Fruit fly (Drosophila melanogaster) whole organism, embryonic: ENCODE measurements around the gene PPP4R2r.

Source experiments
- Aef1 ChIP-seq: fragments of 200-800 bp; sonication (Bioruptor generic); IDR thresholded peaks from 3 replicates; pipeline ENCODE4 v1.3.6; 2022; ENCODE audit warnings: missing biosample characterization, missing genetic modification characterization
- Atf3 ChIP-seq: fragments of 200-800 bp; sonication (Bioruptor generic); optimal IDR thresholded peaks from 3 replicates; lab custom pipeline; 2016; ENCODE audit warnings: missing biosample characterization, missing genetic modification characterization
- CG10267 ChIP-seq: fragments of 200-800 bp; sonication (Bioruptor generic); optimal IDR thresholded peaks from 2 replicates; lab custom pipeline; 2018; ENCODE audit warnings: missing biosample characterization, mild to moderate bottlenecking, missing genetic modification characterization, moderate library complexity
- CG10543 ChIP-seq: fragments of 200-800 bp; sonication (Bioruptor generic); optimal IDR thresholded peaks from 3 replicates; lab custom pipeline; 2017; ENCODE audit warnings: missing biosample characterization, mild to moderate bottlenecking, missing genetic modification characterization, moderate library complexity
- CG11560 ChIP-seq: fragments of 200-800 bp; sonication (Bioruptor generic); IDR thresholded peaks from 3 replicates; pipeline ENCODE4 v1.3.6; 2022; ENCODE audit warnings: missing biosample characterization, missing genetic modification characterization
- CG11723 ChIP-seq: fragments of 200-800 bp; sonication (Bioruptor generic); optimal IDR thresholded peaks from 2 replicates; lab custom pipeline; 2017; ENCODE audit warnings: missing biosample characterization, mild to moderate bottlenecking, missing genetic modification characterization
- CG12299 ChIP-seq: fragments of 200-800 bp; sonication (Bioruptor generic); optimal IDR thresholded peaks from 2 replicates; lab custom pipeline; 2018; ENCODE audit warnings: missing biosample characterization, mild to moderate bottlenecking, missing genetic modification characterization
- CG1233 ChIP-seq: fragments of 200-800 bp; sonication (Bioruptor generic); optimal IDR thresholded peaks from 4 replicates; lab custom pipeline; 2018; ENCODE audit warnings: missing biosample characterization, mild to moderate bottlenecking, missing genetic modification characterization
- CG12942 ChIP-seq: fragments of 200-800 bp; sonication (Bioruptor generic); optimal IDR thresholded peaks from 3 replicates; lab custom pipeline; 2016; ENCODE audit warnings: missing biosample characterization, missing genetic modification characterization
- CG13775 ChIP-seq: fragments of 200-800 bp; sonication (Bioruptor generic); optimal IDR thresholded peaks from 3 replicates; lab custom pipeline; 2017; ENCODE audit warnings: missing biosample characterization, mild to moderate bottlenecking, missing genetic modification characterization
- CG15269 ChIP-seq: fragments of 200-800 bp; sonication (Bioruptor generic); optimal IDR thresholded peaks from 2 replicates; lab custom pipeline; 2018; ENCODE audit warnings: missing biosample characterization, mild to moderate bottlenecking, missing genetic modification characterization, moderate library complexity
- CG16815 ChIP-seq: fragments of 200-800 bp; sonication (Bioruptor generic); optimal IDR thresholded peaks from 3 replicates; lab custom pipeline; 2017; ENCODE audit warnings: missing biosample characterization, mild to moderate bottlenecking, missing genetic modification characterization
- CG16863 ChIP-seq: fragments of 200-800 bp; sonication (Bioruptor generic); optimal IDR thresholded peaks from 3 replicates; lab custom pipeline; 2016; ENCODE audit warnings: missing biosample characterization, missing genetic modification characterization
- CG17328 ChIP-seq: fragments of 200-800 bp; sonication (Bioruptor generic); IDR thresholded peaks from 2 replicates; pipeline ENCODE4 v1.3.6; 2022; ENCODE audit warnings: missing biosample characterization, missing genetic modification characterization
- CG17361 ChIP-seq: fragments of 200-800 bp; sonication (Bioruptor generic); IDR thresholded peaks from 3 replicates; pipeline ENCODE4 v1.3.6; 2022; ENCODE audit warnings: missing biosample characterization, missing genetic modification characterization
- CG18619 ChIP-seq: fragments of 200-800 bp; sonication (Bioruptor generic); optimal IDR thresholded peaks from 3 replicates; lab custom pipeline; 2017; ENCODE audit warnings: missing biosample characterization, mild to moderate bottlenecking, missing genetic modification characterization
- CG2875 ChIP-seq: fragments of 200-800 bp; sonication (Bioruptor generic); optimal IDR thresholded peaks from 2 replicates; lab custom pipeline; 2017; ENCODE audit warnings: missing biosample characterization, mild to moderate bottlenecking, missing genetic modification characterization, missing genetic modification reagents
- CG3838 ChIP-seq: fragments of 200-800 bp; sonication (Bioruptor generic); optimal IDR thresholded peaks from 3 replicates; lab custom pipeline; 2016; ENCODE audit warnings: missing biosample characterization, missing genetic modification characterization
- CG8359 ChIP-seq: fragments of 200-800 bp; sonication (Bioruptor generic); optimal IDR thresholded peaks from 2 replicates; lab custom pipeline; 2017; ENCODE audit warnings: missing biosample characterization, mild to moderate bottlenecking, missing genetic modification characterization, borderline replicate concordance
- Deaf1 ChIP-seq: fragments of 200-800 bp; optimal IDR thresholded peaks from 3 replicates; lab custom pipeline; 2019; ENCODE audit warnings: missing biosample characterization, mild to moderate bottlenecking, missing genetic modification characterization, moderate library complexity
- Dfd ChIP-seq, 2 experiments: fragments of >200 bp; optimal IDR thresholded peaks; 2 replicates each; lab custom pipeline; 2017; ENCODE audit warnings: missing biosample characterization in 2 of 2, missing genetic modification characterization in 2 of 2
- Dip3 ChIP-seq: fragments of 200-800 bp; sonication (Bioruptor generic); optimal IDR thresholded peaks from 3 replicates; lab custom pipeline; 2016; ENCODE audit warnings: missing biosample characterization, missing genetic modification characterization
- Ets97D ChIP-seq: fragments of 200-800 bp; sonication (Bioruptor generic); optimal IDR thresholded peaks from 3 replicates; lab custom pipeline; 2016; ENCODE audit warnings: missing biosample characterization, missing genetic modification characterization
- Hmx ChIP-seq: fragments of 200-800 bp; sonication (Bioruptor generic); optimal IDR thresholded peaks from 2 replicates; lab custom pipeline; 2016; ENCODE audit warnings: missing biosample characterization, missing genetic modification characterization
- Hr51 ChIP-seq, 2 experiments: fragments of 200-800 bp; sonication (Bioruptor generic); optimal IDR thresholded peaks; 2 replicates in 1 of 2; 3 replicates in 1 of 2; lab custom pipeline; 2016 to 2018; ENCODE audit warnings: missing biosample characterization in 2 of 2, missing genetic modification characterization in 2 of 2, mild to moderate bottlenecking in 1 of 2, moderate library complexity in 1 of 2
- Hr78 ChIP-seq, 2 experiments: fragments of 200-800 bp in 1 of 2; fragments of >200 bp in 1 of 2; sonication (Bioruptor generic) in 1 of 2; optimal IDR thresholded peaks; 2 replicates each; lab custom pipeline; 2017 to 2019; ENCODE audit warnings: missing biosample characterization in 2 of 2, missing genetic modification characterization in 2 of 2, mild to moderate bottlenecking in 1 of 2, moderate library complexity in 1 of 2
- Lhr ChIP-seq: fragments of 200-800 bp; sonication (Bioruptor generic); optimal IDR thresholded peaks from 3 replicates; lab custom pipeline; 2017; ENCODE audit warnings: mild to moderate bottlenecking, missing biosample characterization, missing genetic modification reagents, missing genetic modification characterization
- NC2α ChIP-seq: fragments of 200-800 bp; sonication (Bioruptor generic); optimal IDR thresholded peaks from 2 replicates; lab custom pipeline; 2016; ENCODE audit warnings: missing biosample characterization, missing genetic modification characterization
- PHDP ChIP-seq: fragments of 200-800 bp; sonication (Bioruptor generic); optimal IDR thresholded peaks from 3 replicates; lab custom pipeline; 2018; ENCODE audit warnings: missing biosample characterization, mild to moderate bottlenecking, missing genetic modification characterization, moderate library complexity
- Pdp1 ChIP-seq, 2 experiments: fragments of 200-800 bp; sonication (Bioruptor generic); optimal IDR thresholded peaks; 3 replicates each; lab custom pipeline; 2016; ENCODE audit warnings: missing biosample characterization in 2 of 2, missing genetic modification characterization in 2 of 2, mild to moderate bottlenecking in 1 of 2, moderate library complexity in 1 of 2
- Side ChIP-seq: fragments of 200-800 bp; sonication (Bioruptor generic); optimal IDR thresholded peaks from 2 replicates; lab custom pipeline; 2016; ENCODE audit warnings: missing biosample characterization, missing genetic modification characterization
- Sox102F ChIP-seq: fragments of 200-800 bp; sonication (Bioruptor generic); optimal IDR thresholded peaks from 2 replicates; lab custom pipeline; 2018; ENCODE audit warnings: missing biosample characterization, mild to moderate bottlenecking, missing genetic modification characterization, moderate library complexity
- ash1 ChIP-seq: fragments of 200-800 bp; sonication (Bioruptor generic); optimal IDR thresholded peaks from 2 replicates; lab custom pipeline; 2018; ENCODE audit warnings: missing biosample characterization, mild to moderate bottlenecking, missing genetic modification characterization
- btn ChIP-seq: fragments of 200-800 bp; sonication (Bioruptor generic); optimal IDR thresholded peaks from 2 replicates; lab custom pipeline; 2016; ENCODE audit warnings: missing biosample characterization, missing genetic modification characterization
- chm ChIP-seq: fragments of 200-800 bp; sonication (Bioruptor generic); IDR thresholded peaks from 2 replicates; pipeline ENCODE4 v1.3.6; 2022; ENCODE audit warnings: missing biosample characterization, missing genetic modification characterization
- dan ChIP-seq: fragments of 200-800 bp; sonication (Bioruptor generic); IDR thresholded peaks from 2 replicates; pipeline ENCODE4 v1.3.6; 2022; ENCODE audit warnings: missing biosample characterization, missing genetic modification characterization
- ems ChIP-seq: fragments of 200-800 bp; sonication (Bioruptor generic); optimal IDR thresholded peaks from 3 replicates; lab custom pipeline; 2016; ENCODE audit warnings: missing biosample characterization, missing genetic modification characterization
- her ChIP-seq: fragments of 200-800 bp; sonication (Bioruptor generic); optimal IDR thresholded peaks from 2 replicates; lab custom pipeline; 2016; ENCODE audit warnings: missing biosample characterization, missing genetic modification characterization
- ken ChIP-seq: fragments of 200-800 bp; sonication (Bioruptor generic); IDR thresholded peaks from 3 replicates; pipeline ENCODE4 v1.3.6; 2022; ENCODE audit warnings: missing biosample characterization, missing genetic modification characterization
- lbe ChIP-seq: fragments of 200-800 bp; sonication (Bioruptor generic); optimal IDR thresholded peaks from 2 replicates; lab custom pipeline; 2016; ENCODE audit warnings: missing biosample characterization, mild to moderate bottlenecking, missing genetic modification characterization
- luna ChIP-seq: fragments of 200-800 bp; sonication (Bioruptor generic); optimal IDR thresholded peaks from 2 replicates; lab custom pipeline; 2016; ENCODE audit warnings: missing biosample characterization, missing genetic modification characterization
- nerfin-1 ChIP-seq: fragments of 200-800 bp; sonication (Bioruptor generic); optimal IDR thresholded peaks from 3 replicates; lab custom pipeline; 2019; ENCODE audit warnings: missing biosample characterization, mild to moderate bottlenecking, missing genetic modification characterization, moderate library complexity
- onecut ChIP-seq: fragments of 200-800 bp; sonication (Bioruptor generic); IDR thresholded peaks from 2 replicates; pipeline ENCODE4 v1.3.6; 2022; ENCODE audit warnings: missing biosample characterization, missing genetic modification characterization
- pan ChIP-seq, 4 experiments: fragments of >200 bp in 3 of 4; fragments of 200-800 bp in 1 of 4; sonication (Bioruptor generic) in 1 of 4; optimal IDR thresholded peaks in 3 of 4; IDR thresholded peaks in 1 of 4; 2 replicates each; pipeline versions ENCODE4 v1.3.6 to Lab custom; 2017 to 2022; ENCODE audit warnings: missing biosample characterization in 2 of 4, missing genetic modification characterization in 2 of 4, mixed read lengths in 1 of 4
- pb ChIP-seq: fragments of 200-800 bp; sonication (Bioruptor generic); optimal IDR thresholded peaks from 3 replicates; lab custom pipeline; 2016; ENCODE audit warnings: missing biosample characterization, missing genetic modification characterization
- ro ChIP-seq: fragments of 200-800 bp; sonication (Bioruptor generic); IDR thresholded peaks from 2 replicates; pipeline ENCODE4 v1.3.6; 2022; ENCODE audit warnings: missing biosample characterization, missing genetic modification characterization
- sc ChIP-seq, 3 experiments: fragments of >200 bp in 2 of 3; fragments of 200-800 bp in 1 of 3; sonication (Bioruptor generic) in 1 of 3; optimal IDR thresholded peaks; 2 replicates in 2 of 3; 3 replicates in 1 of 3; lab custom pipeline; 2017; ENCODE audit warnings: mild to moderate bottlenecking in 1 of 3, missing biosample characterization in 1 of 3, missing genetic modification characterization in 1 of 3, missing genetic modification reagents in 1 of 3
- tap ChIP-seq: fragments of 200-800 bp; optimal IDR thresholded peaks from 3 replicates; lab custom pipeline; 2019; ENCODE audit warnings: missing biosample characterization, mild to moderate bottlenecking, missing genetic modification characterization, moderate library complexity
- tin ChIP-seq: fragments of 200-800 bp; sonication (Bioruptor generic); optimal IDR thresholded peaks from 3 replicates; lab custom pipeline; 2016; ENCODE audit warnings: missing biosample characterization, missing genetic modification characterization

The PPP4R2r gene

dm6 chrX:10463056-10463710, 15.5 kb upstream of the PPP4R2r start (continued):
- no peak for TF ChIP-seq CG13775 (GFP tag; lab: Kevin White, UChicago)
- TF ChIP-seq Dip3 (GFP tag; lab: Kevin White, UChicago), result no peak
- no peak for TF ChIP-seq CG12942 (GFP tag; lab: Kevin White, UChicago)
- no peak for TF ChIP-seq dan (GFP tag; lab: Robert Waterston, UW)
- TF ChIP-seq Hr78 (GFP tag; optimal IDR thresholded peaks at IDR 0.05; lab: Kevin White, UChicago), result no peak
- no peak for TF ChIP-seq CG15269 (tag; lab: Kevin White, UChicago)
- peak; percentile 28 for TF ChIP-seq Lhr (GFP tag; lab: Kevin White, UChicago)
- TF ChIP-seq Dfd (GFP tag; optimal IDR thresholded peaks at IDR 0.05; lab: Kevin White, UChicago), result no peak
- no peak for TF ChIP-seq ro (GFP tag; lab: Robert Waterston, UW)
- no peak for TF ChIP-seq Hmx (GFP tag; lab: Kevin White, UChicago)
- no peak for TF ChIP-seq pan (optimal IDR thresholded peaks at IDR 0.05; lab: Kevin White, UChicago)
- no peak for TF ChIP-seq pan (GFP tag; optimal IDR thresholded peaks at IDR 0.05 in 1 of 2, IDR thresholded peaks at IDR 0.05 in 1 of 2)
- TF ChIP-seq CG2875, result no peak
- TF ChIP-seq Atf3 (GFP tag; lab: Kevin White, UChicago), result no peak
- no peak for TF ChIP-seq CG16815 (GFP tag; lab: Kevin White, UChicago)
- no peak for TF ChIP-seq nerfin-1 (tag; lab: Kevin White, UChicago)
- TF ChIP-seq CG17328 (GFP tag; lab: Robert Waterston, UW), result no peak
- TF ChIP-seq ken (GFP tag; lab: Robert Waterston, UW), result no peak
- TF ChIP-seq lbe, result no peak
- no peak for TF ChIP-seq CG16863 (GFP tag; lab: Kevin White, UChicago)
- no peak for TF ChIP-seq PHDP (tag; lab: Kevin White, UChicago)
- TF ChIP-seq CG17361 (GFP tag; lab: Robert Waterston, UW), result no peak
- TF ChIP-seq CG11560 (tag; lab: Robert Waterston, UW), result peak; percentile 14; the same call in 1 of the 3 replicates
- TF ChIP-seq btn (GFP tag; lab: Kevin White, UChicago), result no peak
- no peak for TF ChIP-seq tin (GFP tag; lab: Kevin White, UChicago)
- peak in 1 of 2 experiments; percentile 59 for TF ChIP-seq Pdp1 (GFP tag; optimal IDR thresholded peaks at IDR 0.05; lab: Kevin White, UChicago)
- no peak for TF ChIP-seq chm
- TF ChIP-seq CG10267 (tag; lab: Kevin White, UChicago), result peak; percentile 23
- TF ChIP-seq onecut (GFP tag; lab: Robert Waterston, UW), result peak; percentile 35; the same call in 1 of the 2 replicates
- no peak for TF ChIP-seq Aef1 (GFP tag; lab: Robert Waterston, UW)
- no peak for TF ChIP-seq luna (GFP tag; lab: Kevin White, UChicago)
- no peak for TF ChIP-seq CG11723 (GFP tag; lab: Kevin White, UChicago)
- no peak for TF ChIP-seq CG1233 (GFP tag; lab: Kevin White, UChicago)
- peak; percentile 44 for TF ChIP-seq her (GFP tag; lab: Kevin White, UChicago)
- no peak for TF ChIP-seq ems (GFP tag; lab: Kevin White, UChicago)
- TF ChIP-seq tap, result no peak
- TF ChIP-seq Ets97D (GFP tag; lab: Kevin White, UChicago), result peak; percentile 91
- no peak for TF ChIP-seq NC2α (GFP tag; lab: Kevin White, UChicago)
- no peak for TF ChIP-seq CG18619 (GFP tag; lab: Kevin White, UChicago)
- TF ChIP-seq CG8359 (GFP tag; lab: Kevin White, UChicago), result no peak
- TF ChIP-seq Deaf1 (tag; lab: Kevin White, UChicago), result no peak
- TF ChIP-seq Hr51 (GFP tag; optimal IDR thresholded peaks at IDR 0.05; lab: Kevin White, UChicago), result no peak
- no peak for TF ChIP-seq CG12299 (tag; lab: Kevin White, UChicago)
- TF ChIP-seq CG3838 (GFP tag; lab: Kevin White, UChicago), result no peak
- TF ChIP-seq CG10543 (GFP tag; lab: Kevin White, UChicago), result no peak
- no peak for TF ChIP-seq sc (optimal IDR thresholded peaks at IDR 0.05; lab: Kevin White, UChicago)
- no peak for TF ChIP-seq sc (GFP tag; optimal IDR thresholded peaks at IDR 0.05; lab: Kevin White, UChicago)
- peak; percentile 12 for TF ChIP-seq Side (GFP tag; lab: Kevin White, UChicago)
- no peak for TF ChIP-seq Sox102F (GFP tag; lab: Kevin White, UChicago)
- no peak for TF ChIP-seq pb
- no peak for TF ChIP-seq ash1 (GFP tag; lab: Kevin White, UChicago)
